Worm (Caenorhabditis elegans) whole organism, L4/young adult: ENCODE data around the gene nhr-20.

Source experiments
- W03F9.2 ChIP-seq: fragments of 150-350 bp; optimal IDR thresholded peaks from 2 replicates; lab custom pipeline; 2014; ENCODE audit warnings: missing biosample characterization, missing genetic modification characterization
- dao-5 ChIP-seq: sonication (generic microtip); optimal IDR thresholded peaks from 2 replicates; lab custom pipeline; 2016; ENCODE audit warnings: missing genotype, missing genetic modification characterization, moderate library complexity, missing compliant biosample characterization
- him-1 ChIP-seq: sonication (generic microtip); optimal IDR thresholded peaks from 2 replicates; lab custom pipeline; 2016; ENCODE audit warnings: missing genotype, missing genetic modification reagents, missing genetic modification characterization, missing compliant biosample characterization

The nhr-20 gene

ce11 chrIII:4232811-4233269 is at the start of gene nhr-20:
TSS of gene nhr-20 (minus strand) at chrIII:4233219.
- TF ChIP-seq W03F9.2 (no peak), dao-5 (tag; lab: Kevin White, UChicago) (no peak), him-1 (tag; lab: Kevin White, UChicago) (no peak)

- peak; percentile 89 for TF ChIP-seq dao-5 (tag; lab: Kevin White, UChicago)
- TF ChIP-seq W03F9.2, result peak; percentile 89
- peak; percentile 97 for TF ChIP-seq him-1 (tag; lab: Kevin White, UChicago)
These were observed 49.1 kb upstream of the nhr-20 start for ce11 chrIII:4281955-4282618.

ce11 chrIII:4280215-4281173 is 47.5 kb upstream of the nhr-20 start, which contains the start of gene sup-26:
TSS of gene sup-26 (minus strand) at chrIII:4280224.
- TF ChIP-seq him-1 (tag; lab: Kevin White, UChicago), result no peak
- no peak for TF ChIP-seq W03F9.2
- no peak for TF ChIP-seq dao-5 (tag; lab: Kevin White, UChicago)

- TF ChIP-seq him-1 (tag; lab: Kevin White, UChicago) (no peak), dao-5 (tag; lab: Kevin White, UChicago) (no peak), W03F9.2 (no peak)
These were observed 45.2 kb upstream of the nhr-20 start for ce11 chrIII:4278203-4278602.

ce11 chrIII:4277762-4278161 is 44.7 kb upstream of the nhr-20 start:
- TF ChIP-seq him-1 (tag; lab: Kevin White, UChicago), result no peak
- no peak for TF ChIP-seq dao-5 (tag; lab: Kevin White, UChicago)
- no peak for TF ChIP-seq W03F9.2

ce11 chrIII:4276277-4276676 is 43.3 kb upstream of the nhr-20 start:
- TF ChIP-seq dao-5 (tag; lab: Kevin White, UChicago) (no peak), W03F9.2 (no peak), him-1 (tag; lab: Kevin White, UChicago) (no peak)

- no peak for TF ChIP-seq him-1 (tag; lab: Kevin White, UChicago)
- no peak for TF ChIP-seq W03F9.2
- TF ChIP-seq dao-5 (tag; lab: Kevin White, UChicago), result no peak
These were observed 42.7 kb upstream of the nhr-20 start for ce11 chrIII:4275704-4276103.

ce11 chrIII:4274524-4274923 is 41.5 kb upstream of the nhr-20 start:
- TF ChIP-seq W03F9.2, result no peak
- no peak for TF ChIP-seq dao-5 (tag; lab: Kevin White, UChicago)
- no peak for TF ChIP-seq him-1 (tag; lab: Kevin White, UChicago)

- no peak for TF ChIP-seq dao-5 (tag; lab: Kevin White, UChicago)
- TF ChIP-seq him-1 (tag; lab: Kevin White, UChicago), result no peak
- TF ChIP-seq W03F9.2, result no peak
These were observed 39.8 kb upstream of the nhr-20 start for ce11 chrIII:4272864-4273263.

- TF ChIP-seq him-1 (tag; lab: Kevin White, UChicago) (no peak), dao-5 (tag; lab: Kevin White, UChicago) (no peak), W03F9.2 (no peak)
These were observed 38.0 kb upstream of the nhr-20 start for ce11 chrIII:4271059-4271458.

ce11 chrIII:4269220-4269935 is 36.4 kb upstream of the nhr-20 start, which contains the start of the genes sftb-1 and R10E4.1:
TSS of gene sftb-1 (minus strand) at chrIII:4269270.
TSS of gene R10E4.1 (plus strand) at chrIII:4269743.
- no peak for TF ChIP-seq dao-5 (tag; lab: Kevin White, UChicago)
- TF ChIP-seq W03F9.2, result peak; percentile 64

- no peak for TF ChIP-seq him-1 (tag; lab: Kevin White, UChicago)
- TF ChIP-seq dao-5 (tag; lab: Kevin White, UChicago), result no peak
- no peak for TF ChIP-seq W03F9.2
These were observed 32.9 kb upstream of the nhr-20 start for ce11 chrIII:4265892-4266291.

ce11 chrIII:4263048-4263447 is 30.0 kb upstream of the nhr-20 start, which contains the start of gene T08A11.1:
TSS of gene T08A11.1 (minus strand) at chrIII:4263148.
- TF ChIP-seq W03F9.2 (no peak), him-1 (tag; lab: Kevin White, UChicago) (no peak), dao-5 (tag; lab: Kevin White, UChicago) (no peak)
